Worm (Caenorhabditis elegans): Measurements from ENCODE around the gene col-126.

- TF ChIP-seq unc-62 (GFP tag; optimal IDR thresholded peaks at IDR 0.05) = no peak
- TF ChIP-seq efl-1 (optimal IDR thresholded peaks at IDR 0.05) = no peak
- peak in 1 of 2 experiments; percentile 55 for TF ChIP-seq efl-1 (GFP tag; optimal IDR thresholded peaks at IDR 0.05 in 1 of 2)
- TF ChIP-seq lin-35 (GFP tag; optimal IDR thresholded peaks at IDR 0.05) = no peak
- TF ChIP-seq nhr-12 (tag; optimal IDR thresholded peaks at IDR 0.05) = no peak
- TF ChIP-seq lin-13 (GFP tag; optimal IDR thresholded peaks at IDR 0.05) = no peak
- TF ChIP-seq lin-39 (tag; optimal IDR thresholded peaks at IDR 0.05) = no peak
- TF ChIP-seq fkh-8 (tag; optimal IDR thresholded peaks at IDR 0.05) = no peak
- no peak for TF ChIP-seq dsc-1 (tag; optimal IDR thresholded peaks at IDR 0.05)
Observed at ce11 chrIV:11286112-11286511, 22.9 kb downstream of the col-126 start.
